Fruit fly (Drosophila melanogaster): Measurements from ENCODE around the gene CG4631.
A peak's percentile ranks its signal among the peaks of the same experiment; 100 is the strongest.

The CG4631 gene

dm6 chr2L:16640846-16641245 is 33.7 kb downstream of the CG4631 start:
- no peak for TF ChIP-seq CG4318 (GFP tag; optimal IDR thresholded peaks at IDR 0.05)
- peak; percentile 43; the same call in 2 of the 3 replicates for TF ChIP-seq CG8119 (GFP tag; IDR thresholded peaks at IDR 0.05)
- peak; percentile 55; the same call in 1 of the 3 replicates for TF ChIP-seq eg (GFP tag; IDR thresholded peaks at IDR 0.05)
- TF ChIP-seq CG15336 (GFP tag; IDR thresholded peaks at IDR 0.05) = peak; percentile 44; the same call in 1 of the 2 replicates
- TF ChIP-seq Lpt (GFP tag; optimal IDR thresholded peaks at IDR 0.05) = peak; percentile 19

- TF ChIP-seq fkh (GFP tag; optimal IDR thresholded peaks at IDR 0.05) (peak; percentile 11), Gug (GFP tag; IDR thresholded peaks at IDR 0.05) (no peak)
Measured at dm6 chr2L:16643445-16643844, 36.3 kb downstream of the CG4631 start.

dm6 chr2L:16643961-16644360 is 36.8 kb downstream of the CG4631 start:
- peak; percentile 14 for TF ChIP-seq fd59A (GFP tag; optimal IDR thresholded peaks at IDR 0.05)
- TF ChIP-seq Lpt (GFP tag; optimal IDR thresholded peaks at IDR 0.05) = peak; percentile 46
- TF ChIP-seq CG10669 (GFP tag; optimal IDR thresholded peaks at IDR 0.05) = peak; percentile 62
- peak; percentile 70 for TF ChIP-seq pdm3 (GFP tag; optimal IDR thresholded peaks at IDR 0.05)
- TF ChIP-seq CG34406 (GFP tag; optimal IDR thresholded peaks at IDR 0.05) = peak; percentile 59
- peak; percentile 31 for TF ChIP-seq CG7368 (GFP tag; optimal IDR thresholded peaks at IDR 0.05)
- peak; percentile 62 for TF ChIP-seq CG6163 (GFP tag; IDR thresholded peaks at IDR 0.05)
- no peak for TF ChIP-seq Hr38 (GFP tag; optimal IDR thresholded peaks at IDR 0.05)
- TF ChIP-seq acj6 (GFP tag; optimal IDR thresholded peaks at IDR 0.05) = peak; percentile 67
- TF ChIP-seq CG6276 (GFP tag; optimal IDR thresholded peaks at IDR 0.05) = peak; percentile 57
- peak; percentile 8 for TF ChIP-seq CG6854 (GFP tag; optimal IDR thresholded peaks at IDR 0.05)
- TF ChIP-seq Ets21C (GFP tag; optimal IDR thresholded peaks at IDR 0.05) = peak; percentile 55
- TF ChIP-seq Hr4 (GFP tag; optimal IDR thresholded peaks at IDR 0.05) = peak; percentile 46
- TF ChIP-seq CG6792 (GFP tag; optimal IDR thresholded peaks at IDR 0.05) = peak; percentile 67
- peak; percentile 80 for TF ChIP-seq esn (GFP tag; optimal IDR thresholded peaks at IDR 0.05)
- TF ChIP-seq topi (GFP tag; optimal IDR thresholded peaks at IDR 0.05) = peak; percentile 55
- TF ChIP-seq net (GFP tag; optimal IDR thresholded peaks at IDR 0.05) = peak; percentile 3
- peak; percentile 37 for TF ChIP-seq CG8319 (GFP tag; optimal IDR thresholded peaks at IDR 0.05)
- peak; percentile 32 for TF ChIP-seq Ets96B (tag; optimal IDR thresholded peaks at IDR 0.05)
- peak; percentile 3 for TF ChIP-seq dac (GFP tag; optimal IDR thresholded peaks at IDR 0.05)
- TF ChIP-seq ss (GFP tag; optimal IDR thresholded peaks at IDR 0.05) = peak in 1 of 2 experiments; percentile 7
- TF ChIP-seq eg (GFP tag; IDR thresholded peaks at IDR 0.05) = peak; percentile 70
- TF ChIP-seq CG11762 (GFP tag; optimal IDR thresholded peaks at IDR 0.05; ENCODE audit: insufficient read depth) = peak; percentile 47
- TF ChIP-seq lz (GFP tag; optimal IDR thresholded peaks at IDR 0.05) = peak; percentile 60
- TF ChIP-seq vri (GFP tag; optimal IDR thresholded peaks at IDR 0.05) = peak; percentile 54
- peak; percentile 82 for TF ChIP-seq Met (GFP tag; optimal IDR thresholded peaks at IDR 0.05)
- TF ChIP-seq Sox102F (GFP tag; optimal IDR thresholded peaks at IDR 0.05) = peak; percentile 71
- no peak for TF ChIP-seq Eip93F (GFP tag; optimal IDR thresholded peaks at IDR 0.05)
- TF ChIP-seq svp (GFP tag) = peak; percentile 79
- peak; percentile 49 for TF ChIP-seq spab (GFP tag; optimal IDR thresholded peaks at IDR 0.05)
- peak; percentile 33 for TF ChIP-seq CG3032 (tag; optimal IDR thresholded peaks at IDR 0.05)
- TF ChIP-seq CG16779 (tag; optimal IDR thresholded peaks at IDR 0.05) = no peak
- TF ChIP-seq Sox14 (GFP tag; optimal IDR thresholded peaks at IDR 0.05) = peak; percentile 62
- no peak for TF ChIP-seq CG9139 (GFP tag; optimal IDR thresholded peaks at IDR 0.05)
- peak; percentile 71 for TF ChIP-seq CG32006 (GFP tag; optimal IDR thresholded peaks at IDR 0.05)
- TF ChIP-seq Gug (GFP tag; IDR thresholded peaks at IDR 0.05) = no peak
- peak; percentile 32 for TF ChIP-seq CG10631 (GFP tag; optimal IDR thresholded peaks at IDR 0.05)
- peak; percentile 18 for TF ChIP-seq CG4318 (GFP tag; optimal IDR thresholded peaks at IDR 0.05)
- TF ChIP-seq CG3919 (GFP tag; optimal IDR thresholded peaks at IDR 0.05) = peak; percentile 64
- TF ChIP-seq CG11902 (GFP tag; optimal IDR thresholded peaks at IDR 0.05) = peak; percentile 43
- TF ChIP-seq CG8632 (GFP tag; optimal IDR thresholded peaks at IDR 0.05) = peak; percentile 59
- TF ChIP-seq salr (GFP tag; optimal IDR thresholded peaks at IDR 0.05) = peak in 1 of 2 experiments; percentile 29
- peak; percentile 67 for TF ChIP-seq OdsH (GFP tag; optimal IDR thresholded peaks at IDR 0.05)
- peak; percentile 53 for TF ChIP-seq Smox (GFP tag; optimal IDR thresholded peaks at IDR 0.05)
- TF ChIP-seq fd85E (GFP tag; optimal IDR thresholded peaks at IDR 0.05) = no peak

All from whole organism, prepupa.